Fruit fly (Drosophila melanogaster) whole organism, prepupa: Measurements from ENCODE around the gene Fkbp39.

Experiments used
- CG15336 ChIP-seq: fragments of 200-800 bp; sonication (Bioruptor generic); IDR thresholded peaks from 2 replicates; pipeline ENCODE4 v1.3.6; 2022; ENCODE audit warnings: missing biosample characterization, missing genetic modification characterization
- CG6163 ChIP-seq: fragments of 200-800 bp; sonication (Bioruptor generic); IDR thresholded peaks from 3 replicates; pipeline ENCODE4 v1.3.6; 2022; ENCODE audit warnings: missing biosample characterization, missing genetic modification characterization
- CG6276 ChIP-seq: fragments of 200-800 bp; sonication (Bioruptor generic); optimal IDR thresholded peaks from 2 replicates; lab custom pipeline; 2017; ENCODE audit warnings: missing biosample characterization, mild to moderate bottlenecking, missing genetic modification characterization
- CG7368 ChIP-seq: fragments of 200-800 bp; sonication (Bioruptor generic); optimal IDR thresholded peaks from 3 replicates; lab custom pipeline; 2016; ENCODE audit warnings: missing biosample characterization, missing genetic modification characterization
- Eip75B ChIP-seq: fragments of 200-800 bp; sonication (Bioruptor generic); optimal IDR thresholded peaks from 3 replicates; lab custom pipeline; 2016; ENCODE audit warnings: missing biosample characterization, missing genetic modification characterization
- Gug ChIP-seq: fragments of 200-800 bp; sonication (Bioruptor generic); IDR thresholded peaks from 2 replicates; pipeline ENCODE4 v1.3.6; 2022; ENCODE audit warnings: missing biosample characterization, missing genetic modification characterization

- no peak for TF ChIP-seq CG6276 (GFP tag; lab: Kevin White, UChicago)
- TF ChIP-seq Gug (GFP tag; lab: Robert Waterston, UW), result no peak
- no peak for TF ChIP-seq CG15336 (GFP tag; lab: Robert Waterston, UW)
- no peak for TF ChIP-seq Eip75B (GFP tag; lab: Kevin White, UChicago)
- TF ChIP-seq CG7368 (GFP tag; lab: Kevin White, UChicago), result no peak
- TF ChIP-seq CG6163 (GFP tag; lab: Robert Waterston, UW), result peak; percentile 22; the same call in 1 of the 3 replicates
These were observed 39.7 kb downstream of the Fkbp39 start for dm6 chr3R:15293005-15293877.
